Worm (Caenorhabditis elegans) whole organism, midembryonic: ENCODE measurements around the gene fbxc-7.
"Not testable (repeated sequence)": the region's sequence is repeated elsewhere in the genome, so short reads cannot be mapped to it uniquely, and the experiment has no call there.

ENCODE experiments used
- T22C8.4 ChIP-seq: fragments of 200-800 bp; sonication (Bioruptor generic); IDR thresholded peaks from 2 replicates; pipeline ENCODE4 v1.3.6; 2022; ENCODE audit warnings: missing genetic modification characterization, missing compliant biosample characterization
- cog-1 ChIP-seq: sonication (generic microtip); optimal IDR thresholded peaks from 2 replicates; lab custom pipeline; 2016; ENCODE audit warnings: missing genetic modification characterization, missing compliant biosample characterization
- flt-1 ChIP-seq: fragments of 200-800 bp; sonication (Bioruptor generic); IDR thresholded peaks from 2 replicates; pipeline ENCODE4 v1.3.6; 2022; ENCODE audit warnings: missing genetic modification characterization, missing compliant biosample characterization
- klf-2 ChIP-seq: fragments of 200-800 bp; sonication (Bioruptor generic); conservative IDR thresholded peaks from 2 replicates; pipeline ENCODE4 v1.3.6; 2022; ENCODE audit warnings: missing genetic modification reagents, missing genetic modification characterization, missing compliant biosample characterization
- med-1 ChIP-seq: sonication (generic microtip); optimal IDR thresholded peaks from 2 replicates; lab custom pipeline; 2017; ENCODE audit warnings: missing genetic modification characterization, mild to moderate bottlenecking, missing compliant biosample characterization, antibody characterized with exemption, missing genetic modification reagents; ENCODE audit not compliant: insufficient read depth
- ref-1 ChIP-seq: fragments of 200-800 bp; sonication (Bioruptor generic); conservative IDR thresholded peaks from 2 replicates; pipeline ENCODE4 v1.3.6; 2022; ENCODE audit warnings: missing genetic modification reagents, missing genetic modification characterization, missing compliant biosample characterization
- tab-1 ChIP-seq: fragments of 200-800 bp; sonication (Bioruptor generic); IDR thresholded peaks from 2 replicates; pipeline ENCODE4 v1.3.6; 2022; ENCODE audit warnings: missing genetic modification characterization, missing compliant biosample characterization
- ztf-23 ChIP-seq: fragments of 200-800 bp; sonication (Bioruptor generic); IDR thresholded peaks from 2 replicates; pipeline ENCODE4 v1.3.6; 2022; ENCODE audit warnings: missing genetic modification reagents, missing genetic modification characterization, missing compliant biosample characterization
- ztf-29 ChIP-seq: fragments of 200-800 bp; sonication (Bioruptor generic); IDR thresholded peaks from 2 replicates; pipeline ENCODE4 v1.3.6; 2022; ENCODE audit warnings: missing genetic modification reagents, missing genetic modification characterization, missing compliant biosample characterization

- TF ChIP-seq klf-2 (GFP tag; lab: Robert Waterston, UW); ztf-23; cog-1 (tag; lab: Kevin White, UChicago); ref-1 (GFP tag; lab: Robert Waterston, UW); flt-1 (GFP tag; lab: Robert Waterston, UW); tab-1 (GFP tag; lab: Robert Waterston, UW); med-1 (GFP tag; lab: Kevin White, UChicago); ztf-29; T22C8.4 (GFP tag; lab: Robert Waterston, UW): not testable (repeated sequence)
Measured at ce11 chrII:985703-986102, 31.0 kb downstream of the fbxc-7 start, which contains the start of gene fbxc-40.
